Fruit fly (Drosophila melanogaster): Measurements from ENCODE around the gene Gnpnat.

dm6 chr3R:29778139-29778984 lies 40.3 kb downstream of the Gnpnat start:
- no peak for TF ChIP-seq CG8478 (optimal IDR thresholded peaks at IDR 0.05)
- no peak for TF ChIP-seq CTCF (optimal IDR thresholded peaks at IDR 0.05)
